Fruit fly (Drosophila melanogaster) Kc167 (cell line): ENCODE measurements around the gene CG15293.

Source experiments
- Sin3A ChIP-seq: fragments of >200 bp; optimal IDR thresholded peaks from 2 replicates; lab custom pipeline; 2018; ENCODE audit warnings: missing external identifiers
- psq ChIP-seq: fragments of >200 bp; optimal IDR thresholded peaks from 2 replicates; lab custom pipeline; 2017; ENCODE audit warnings: missing external identifiers

dm6 chr2L:14070154-14070553 is 39.1 kb downstream of the CG15293 start:
- TF ChIP-seq psq (lab: Kevin White, UChicago): no peak
- TF ChIP-seq Sin3A (lab: Kevin White, UChicago): no peak
